Fruit fly (Drosophila melanogaster): Measurements from ENCODE around the gene Fum3.
A peak's percentile ranks its signal among the peaks of the same experiment; 100 is the strongest.

Fum3 gene

DNA sequence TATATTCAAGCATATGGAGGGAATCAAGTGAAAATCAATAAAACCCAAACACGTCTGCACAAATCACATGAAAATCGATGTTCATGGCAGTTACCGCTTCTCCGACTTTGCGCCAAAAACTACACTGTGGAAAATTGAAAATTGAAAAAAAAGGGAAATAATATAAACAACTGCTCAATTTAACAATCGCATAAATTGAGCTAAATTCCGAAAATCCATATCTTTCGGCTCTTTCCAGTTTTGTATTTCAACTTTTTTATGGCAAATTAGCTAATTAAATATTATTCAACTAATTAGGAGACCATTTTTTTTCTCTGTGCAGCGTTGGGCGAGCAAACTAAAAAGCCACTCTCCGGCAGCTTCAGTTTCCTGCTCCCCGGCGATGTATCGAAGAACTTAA, 18.8 kb upstream of the Fum3 start (continued):
- TF ChIP-seq CG2678 (tag; optimal IDR thresholded peaks at IDR 0.05): peak; percentile 62
- no peak for TF ChIP-seq ttk (GFP tag; IDR thresholded peaks at IDR 0.05)
- TF ChIP-seq CG10979 (tag; optimal IDR thresholded peaks at IDR 0.05): peak; percentile 57
- TF ChIP-seq unpg (GFP tag; optimal IDR thresholded peaks at IDR 0.05): peak; percentile 12
- TF ChIP-seq CG13296 (GFP tag; optimal IDR thresholded peaks at IDR 0.05): peak; percentile 2
- TF ChIP-seq pan (optimal IDR thresholded peaks at IDR 0.05): no peak
- TF ChIP-seq pan (GFP tag; optimal IDR thresholded peaks at IDR 0.05 in 1 of 2, IDR thresholded peaks at IDR 0.05 in 1 of 2): peak in 1 of 2 experiments; percentile 44
- TF ChIP-seq CG17802 (tag; optimal IDR thresholded peaks at IDR 0.05): no peak
- TF ChIP-seq CG6854 (GFP tag; optimal IDR thresholded peaks at IDR 0.05): peak; percentile 14
- no peak for TF ChIP-seq Rx (GFP tag; IDR thresholded peaks at IDR 0.05)
- no peak for TF ChIP-seq ato (GFP tag; IDR thresholded peaks at IDR 0.05; ENCODE audit: partially characterized antibody)
- no peak for TF ChIP-seq psq (GFP tag; optimal IDR thresholded peaks at IDR 0.05)
- TF ChIP-seq Fer2 (tag; optimal IDR thresholded peaks at IDR 0.05): no peak
- no peak for TF ChIP-seq pnt (GFP tag; optimal IDR thresholded peaks at IDR 0.05)
- peak; percentile 44 for TF ChIP-seq nmo (GFP tag; optimal IDR thresholded peaks at IDR 0.05)
- peak in 1 of 2 experiments; percentile 33 for TF ChIP-seq Eip74EF (GFP tag; optimal IDR thresholded peaks at IDR 0.05)
- no peak for TF ChIP-seq CG14050 (GFP tag; IDR thresholded peaks at IDR 0.05)
- TF ChIP-seq Ada2b (GFP tag; IDR thresholded peaks at IDR 0.05): 0 out of 2 replicates have a peak, but pooled peaks have one; percentile 15
- TF ChIP-seq Blimp-1 (GFP tag; optimal IDR thresholded peaks at IDR 0.05): peak; percentile 59
- no peak for TF ChIP-seq CG3163 (GFP tag; optimal IDR thresholded peaks at IDR 0.05)
- TF ChIP-seq esg (GFP tag; conservative IDR thresholded peaks at IDR 0.05): 0 out of 2 replicates have a peak, but pooled peaks have one; percentile 5
- TF ChIP-seq CG1603 (tag; optimal IDR thresholded peaks at IDR 0.05): no peak
- peak; percentile 49 for TF ChIP-seq CG17359 (tag; optimal IDR thresholded peaks at IDR 0.05)
- TF ChIP-seq Hmr (GFP tag; optimal IDR thresholded peaks at IDR 0.05): peak; percentile 23
- TF ChIP-seq bsh (GFP tag; optimal IDR thresholded peaks at IDR 0.05): peak in 1 of 2 experiments; percentile 20
- peak; percentile 2 for TF ChIP-seq nau (GFP tag; optimal IDR thresholded peaks at IDR 0.05)
- TF ChIP-seq CG6765 (GFP tag; optimal IDR thresholded peaks at IDR 0.05): peak; percentile 43
- no peak for TF ChIP-seq HLH54F (GFP tag; optimal IDR thresholded peaks at IDR 0.05)
- TF ChIP-seq CG12391 (tag; optimal IDR thresholded peaks at IDR 0.05): peak; percentile 4
- TF ChIP-seq scrt (GFP tag; optimal IDR thresholded peaks at IDR 0.05): peak; percentile 17
- TF ChIP-seq hb (GFP tag; IDR thresholded peaks at IDR 0.05; ENCODE audit: partially characterized antibody): no peak
- no peak for TF ChIP-seq CG9437 (GFP tag; optimal IDR thresholded peaks at IDR 0.05)
- TF ChIP-seq Taf1 (GFP tag; IDR thresholded peaks at IDR 0.05): no peak
- peak; percentile 10 for TF ChIP-seq ATbp (GFP tag; optimal IDR thresholded peaks at IDR 0.05)
- no peak for TF ChIP-seq Lim3 (GFP tag; IDR thresholded peaks at IDR 0.05)
- no peak for TF ChIP-seq Bteb2 (GFP tag; optimal IDR thresholded peaks at IDR 0.05)
- TF ChIP-seq PHDP (tag; optimal IDR thresholded peaks at IDR 0.05): no peak
- TF ChIP-seq Chrac-16 (GFP tag; optimal IDR thresholded peaks at IDR 0.05): no peak
- peak; percentile 39 for TF ChIP-seq CG7556 (GFP tag; optimal IDR thresholded peaks at IDR 0.05)
- peak in 1 of 2 experiments; percentile 33 for TF ChIP-seq Hr51 (GFP tag; optimal IDR thresholded peaks at IDR 0.05)
- no peak for TF ChIP-seq CG16863 (GFP tag; optimal IDR thresholded peaks at IDR 0.05)
- no peak for TF ChIP-seq Scr (GFP tag; IDR thresholded peaks at IDR 0.05; ENCODE audit: partially characterized antibody)
- TF ChIP-seq CG5180 (GFP tag; optimal IDR thresholded peaks at IDR 0.05): peak; percentile 21
- TF ChIP-seq CG8388 (GFP tag; optimal IDR thresholded peaks at IDR 0.05): peak; percentile 27
- no peak for TF ChIP-seq CG9876 (GFP tag; optimal IDR thresholded peaks at IDR 0.05)
- no peak for TF ChIP-seq CG4617 (GFP tag; optimal IDR thresholded peaks at IDR 0.05; ENCODE audit: borderline replicate concordance)
- no peak for TF ChIP-seq CG10959 (GFP tag; IDR thresholded peaks at IDR 0.05)
- TF ChIP-seq CG7839 (tag; optimal IDR thresholded peaks at IDR 0.05): peak; percentile 35
- TF ChIP-seq CG5245 (GFP tag; optimal IDR thresholded peaks at IDR 0.05): peak; percentile 31

Measured in whole organism, embryonic.